Worm (Caenorhabditis elegans): ENCODE data around the gene sre-9.

DNA sequence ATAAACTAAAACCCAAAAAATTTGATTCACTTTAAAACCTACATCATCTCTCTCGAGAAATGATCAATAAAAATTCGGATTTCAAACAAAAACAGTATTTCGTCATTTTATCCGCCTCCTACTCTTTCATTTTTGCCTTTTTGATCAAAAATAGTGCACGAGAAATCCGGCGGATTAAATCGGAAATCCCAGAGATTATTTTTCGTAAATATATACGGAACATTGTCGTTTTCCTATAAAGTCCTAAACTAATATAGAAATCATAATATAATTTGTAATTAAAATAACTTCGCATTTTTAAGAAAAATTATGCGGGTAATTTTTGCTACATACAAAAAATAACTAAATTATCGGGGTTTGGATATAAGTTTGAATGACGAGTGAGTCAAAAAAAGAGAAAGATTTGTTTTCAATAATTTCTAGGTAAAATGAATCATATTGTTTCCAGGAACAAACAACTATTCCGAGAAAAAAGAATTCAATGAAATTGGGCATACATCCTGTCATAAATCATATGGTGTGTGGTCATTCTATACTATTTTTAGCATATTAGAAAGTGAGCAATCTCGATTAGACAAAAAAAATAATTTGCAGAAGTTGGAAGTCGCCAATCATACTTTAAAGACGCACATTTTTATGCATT is 20.5 kb upstream of the sre-9 start, which contains the start of gene nhr-158:
- TF ChIP-seq cog-1 (tag; optimal IDR thresholded peaks at IDR 0.05) (no peak), med-1 (GFP tag; optimal IDR thresholded peaks at IDR 0.05; ENCODE audit: insufficient read depth) (no peak), flt-1 (GFP tag; IDR thresholded peaks at IDR 0.05) (no peak), ztf-29 (GFP tag; IDR thresholded peaks at IDR 0.05) (no peak), ztf-23 (GFP tag; IDR thresholded peaks at IDR 0.05) (no peak), tab-1 (GFP tag; IDR thresholded peaks at IDR 0.05) (no peak), klf-2 (GFP tag; conservative IDR thresholded peaks at IDR 0.05) (no peak), T22C8.4 (GFP tag; IDR thresholded peaks at IDR 0.05) (no peak)
